Worm (Caenorhabditis elegans): ENCODE measurements around the gene F19B10.10.

The F19B10.10 gene

ce11 chrII:3701305-3701704 is 20.1 kb upstream of the F19B10.10 start, which contains the start of gene srx-105:
srx-105 (minus strand) TSS chrII:3701405.
- TF ChIP-seq klf-2 (GFP tag; conservative IDR thresholded peaks at IDR 0.05), result no peak
- no peak for TF ChIP-seq ref-1 (GFP tag; conservative IDR thresholded peaks at IDR 0.05)
- TF ChIP-seq ztf-23 (GFP tag; IDR thresholded peaks at IDR 0.05), result no peak
- no peak for TF ChIP-seq cog-1 (tag; optimal IDR thresholded peaks at IDR 0.05)
- TF ChIP-seq med-1 (GFP tag; optimal IDR thresholded peaks at IDR 0.05; ENCODE audit: insufficient read depth), result no peak

ce11 chrII:3699591-3699990 is 18.4 kb upstream of the F19B10.10 start, which contains the start of gene srx-104:
srx-104 (minus strand) TSS chrII:3699691.
- TF ChIP-seq klf-2 (GFP tag; conservative IDR thresholded peaks at IDR 0.05), result no peak
- no peak for TF ChIP-seq med-1 (GFP tag; optimal IDR thresholded peaks at IDR 0.05; ENCODE audit: insufficient read depth)
- no peak for TF ChIP-seq cog-1 (tag; optimal IDR thresholded peaks at IDR 0.05)
- no peak for TF ChIP-seq ref-1 (GFP tag; conservative IDR thresholded peaks at IDR 0.05)
- TF ChIP-seq flt-1 (GFP tag; IDR thresholded peaks at IDR 0.05), result no peak
- no peak for TF ChIP-seq T22C8.4 (GFP tag; IDR thresholded peaks at IDR 0.05)
- no peak for TF ChIP-seq ztf-29 (GFP tag; IDR thresholded peaks at IDR 0.05)
- no peak for TF ChIP-seq tab-1 (GFP tag; IDR thresholded peaks at IDR 0.05)
- no peak for TF ChIP-seq ztf-23 (GFP tag; IDR thresholded peaks at IDR 0.05)

ce11 chrII:3694664-3695063 is 13.4 kb upstream of the F19B10.10 start, which contains the start of gene srx-102:
srx-102 (minus strand) TSS chrII:3694764.
- no peak for TF ChIP-seq flt-1 (GFP tag; IDR thresholded peaks at IDR 0.05)
- no peak for TF ChIP-seq ztf-23 (GFP tag; IDR thresholded peaks at IDR 0.05)

ce11 chrII:3690646-3691045 is 9.4 kb upstream of the F19B10.10 start, which contains the start of gene srx-101:
srx-101 (minus strand) TSS chrII:3690746.
- TF ChIP-seq tab-1 (GFP tag; IDR thresholded peaks at IDR 0.05), result no peak
- no peak for TF ChIP-seq ref-1 (GFP tag; conservative IDR thresholded peaks at IDR 0.05)
- no peak for TF ChIP-seq T22C8.4 (GFP tag; IDR thresholded peaks at IDR 0.05)
- no peak for TF ChIP-seq ztf-29 (GFP tag; IDR thresholded peaks at IDR 0.05)
- no peak for TF ChIP-seq klf-2 (GFP tag; conservative IDR thresholded peaks at IDR 0.05)

ce11 chrII:3688333-3688732 is 7.1 kb upstream of the F19B10.10 start, which contains the start of gene ifas-1:
ifas-1 (minus strand) TSS chrII:3688719.
- TF ChIP-seq ref-1 (GFP tag; conservative IDR thresholded peaks at IDR 0.05) (no peak), med-1 (GFP tag; optimal IDR thresholded peaks at IDR 0.05; ENCODE audit: insufficient read depth) (no peak), ztf-29 (GFP tag; IDR thresholded peaks at IDR 0.05) (no peak), T22C8.4 (GFP tag; IDR thresholded peaks at IDR 0.05) (no peak), tab-1 (GFP tag; IDR thresholded peaks at IDR 0.05) (no peak), ztf-23 (GFP tag; IDR thresholded peaks at IDR 0.05) (no peak), flt-1 (GFP tag; IDR thresholded peaks at IDR 0.05) (no peak), cog-1 (tag; optimal IDR thresholded peaks at IDR 0.05) (no peak), klf-2 (GFP tag; conservative IDR thresholded peaks at IDR 0.05) (no peak)

- no peak for TF ChIP-seq cog-1 (tag; optimal IDR thresholded peaks at IDR 0.05)
- no peak for TF ChIP-seq T22C8.4 (GFP tag; IDR thresholded peaks at IDR 0.05)
- no peak for TF ChIP-seq ztf-23 (GFP tag; IDR thresholded peaks at IDR 0.05)
- TF ChIP-seq ref-1 (GFP tag; conservative IDR thresholded peaks at IDR 0.05), result no peak
- TF ChIP-seq ztf-29 (GFP tag; IDR thresholded peaks at IDR 0.05), result no peak
- no peak for TF ChIP-seq med-1 (GFP tag; optimal IDR thresholded peaks at IDR 0.05; ENCODE audit: insufficient read depth)
- TF ChIP-seq flt-1 (GFP tag; IDR thresholded peaks at IDR 0.05), result no peak
- no peak for TF ChIP-seq tab-1 (GFP tag; IDR thresholded peaks at IDR 0.05)
- TF ChIP-seq klf-2 (GFP tag; conservative IDR thresholded peaks at IDR 0.05), result no peak
Observed at ce11 chrII:3684487-3685067, 3.4 kb upstream of the F19B10.10 start.

- TF ChIP-seq ref-1 (GFP tag; conservative IDR thresholded peaks at IDR 0.05) (no peak), T22C8.4 (GFP tag; IDR thresholded peaks at IDR 0.05) (no peak), flt-1 (GFP tag; IDR thresholded peaks at IDR 0.05) (no peak), ztf-23 (GFP tag; IDR thresholded peaks at IDR 0.05) (no peak), cog-1 (tag; optimal IDR thresholded peaks at IDR 0.05) (no peak), tab-1 (GFP tag; IDR thresholded peaks at IDR 0.05) (no peak), med-1 (GFP tag; optimal IDR thresholded peaks at IDR 0.05; ENCODE audit: insufficient read depth) (no peak)
Observed at ce11 chrII:3682770-3683234, 1.6 kb upstream of the F19B10.10 start, which contains the start of gene F19B10.1. F19B10.1 (plus strand) TSS chrII:3683184.

- no peak for TF ChIP-seq tab-1 (GFP tag; IDR thresholded peaks at IDR 0.05)
- TF ChIP-seq flt-1 (GFP tag; IDR thresholded peaks at IDR 0.05), result no peak
- TF ChIP-seq T22C8.4 (GFP tag; IDR thresholded peaks at IDR 0.05), result no peak
- no peak for TF ChIP-seq ztf-29 (GFP tag; IDR thresholded peaks at IDR 0.05)
- no peak for TF ChIP-seq ref-1 (GFP tag; conservative IDR thresholded peaks at IDR 0.05)
- TF ChIP-seq cog-1 (tag; optimal IDR thresholded peaks at IDR 0.05), result no peak
- TF ChIP-seq med-1 (GFP tag; optimal IDR thresholded peaks at IDR 0.05; ENCODE audit: insufficient read depth), result no peak
- no peak for TF ChIP-seq ztf-23 (GFP tag; IDR thresholded peaks at IDR 0.05)
- TF ChIP-seq klf-2 (GFP tag; conservative IDR thresholded peaks at IDR 0.05), result no peak
Observed at ce11 chrII:3680366-3680765, 849 bp downstream of the F19B10.10 start.

ce11 chrII:3678978-3679377 is 2.2 kb downstream of the F19B10.10 start:
- TF ChIP-seq ztf-23 (GFP tag; IDR thresholded peaks at IDR 0.05) (no peak), tab-1 (GFP tag; IDR thresholded peaks at IDR 0.05) (no peak), flt-1 (GFP tag; IDR thresholded peaks at IDR 0.05) (no peak), ref-1 (GFP tag; conservative IDR thresholded peaks at IDR 0.05) (no peak), med-1 (GFP tag; optimal IDR thresholded peaks at IDR 0.05; ENCODE audit: insufficient read depth) (no peak), ztf-29 (GFP tag; IDR thresholded peaks at IDR 0.05) (no peak), T22C8.4 (GFP tag; IDR thresholded peaks at IDR 0.05) (no peak)

ce11 chrII:3675176-3675575 is 6.0 kb downstream of the F19B10.10 start, which contains the start of gene F19B10.2:
F19B10.2 (plus strand) TSS chrII:3675476.
- TF ChIP-seq klf-2 (GFP tag; conservative IDR thresholded peaks at IDR 0.05), result no peak
- no peak for TF ChIP-seq ref-1 (GFP tag; conservative IDR thresholded peaks at IDR 0.05)
- TF ChIP-seq ztf-23 (GFP tag; IDR thresholded peaks at IDR 0.05), result no peak
- TF ChIP-seq flt-1 (GFP tag; IDR thresholded peaks at IDR 0.05), result no peak
- TF ChIP-seq cog-1 (tag; optimal IDR thresholded peaks at IDR 0.05), result no peak
- no peak for TF ChIP-seq T22C8.4 (GFP tag; IDR thresholded peaks at IDR 0.05)
- no peak for TF ChIP-seq tab-1 (GFP tag; IDR thresholded peaks at IDR 0.05)
- TF ChIP-seq ztf-29 (GFP tag; IDR thresholded peaks at IDR 0.05), result no peak
- no peak for TF ChIP-seq med-1 (GFP tag; optimal IDR thresholded peaks at IDR 0.05; ENCODE audit: insufficient read depth)

All from whole organism, midembryonic.